Fruit fly (Drosophila melanogaster) whole organism, embryonic: ENCODE measurements around the gene nonC.

Experiments used
- Antp ChIP-seq: fragments of 200-800 bp; sonication (Bioruptor generic); optimal IDR thresholded peaks from 3 replicates; lab custom pipeline; 2016; ENCODE audit warnings: missing biosample characterization, missing genetic modification characterization
- CG10366 ChIP-seq: fragments of 200-800 bp; sonication (Bioruptor generic); IDR thresholded peaks from 2 replicates; pipeline ENCODE4 v1.3.6; 2022; ENCODE audit warnings: missing biosample characterization, missing genetic modification characterization
- CG1233 ChIP-seq: fragments of 200-800 bp; sonication (Bioruptor generic); optimal IDR thresholded peaks from 4 replicates; lab custom pipeline; 2018; ENCODE audit warnings: missing biosample characterization, mild to moderate bottlenecking, missing genetic modification characterization
- CG12659 ChIP-seq: fragments of 200-800 bp; sonication (Bioruptor generic); optimal IDR thresholded peaks from 3 replicates; lab custom pipeline; 2017; ENCODE audit warnings: mild to moderate bottlenecking, missing biosample characterization, missing genetic modification reagents, missing genetic modification characterization
- CG13287 ChIP-seq: fragments of 200-800 bp; sonication (Bioruptor generic); IDR thresholded peaks from 2 replicates; pipeline ENCODE4 v1.3.6; 2022; ENCODE audit warnings: missing biosample characterization, missing genetic modification characterization; ENCODE audit not compliant: partially characterized antibody
- CG15011 ChIP-seq: fragments of 200-800 bp; sonication (Bioruptor generic); optimal IDR thresholded peaks from 3 replicates; lab custom pipeline; 2018; ENCODE audit warnings: missing biosample characterization, mild to moderate bottlenecking, missing genetic modification characterization
- CG17802 ChIP-seq: fragments of 200-800 bp; sonication (Bioruptor generic); optimal IDR thresholded peaks from 2 replicates; lab custom pipeline; 2018; ENCODE audit warnings: missing biosample characterization, mild to moderate bottlenecking, missing genetic modification characterization, moderate library complexity
- CG1792 ChIP-seq: fragments of 200-800 bp; sonication (Bioruptor generic); optimal IDR thresholded peaks from 2 replicates; lab custom pipeline; 2016; ENCODE audit warnings: missing biosample characterization, missing genetic modification characterization
- CG18011 ChIP-seq: fragments of 200-800 bp; sonication (Bioruptor generic); optimal IDR thresholded peaks from 2 replicates; lab custom pipeline; 2017; ENCODE audit warnings: missing biosample characterization, missing genetic modification characterization, mild to moderate bottlenecking, moderate library complexity, missing genotype
- CG18476 ChIP-seq: fragments of 200-800 bp; sonication (Bioruptor generic); optimal IDR thresholded peaks from 2 replicates; lab custom pipeline; 2016; ENCODE audit warnings: missing biosample characterization, mild to moderate bottlenecking, missing genetic modification characterization
- CG2116 ChIP-seq: fragments of 200-800 bp; sonication (Bioruptor generic); optimal IDR thresholded peaks from 3 replicates; lab custom pipeline; 2018; ENCODE audit warnings: missing biosample characterization, mild to moderate bottlenecking, missing genetic modification characterization
- CG30020 ChIP-seq: fragments of 200-800 bp; optimal IDR thresholded peaks from 2 replicates; lab custom pipeline; 2019; ENCODE audit warnings: missing biosample characterization, mild to moderate bottlenecking, missing genetic modification characterization, moderate library complexity
- CG31441 ChIP-seq: fragments of 200-800 bp; sonication (Bioruptor generic); IDR thresholded peaks from 2 replicates; pipeline ENCODE4 v1.3.6; 2022; ENCODE audit warnings: missing biosample characterization, missing genetic modification characterization
- CG3281 ChIP-seq: fragments of 200-800 bp; sonication (Bioruptor generic); optimal IDR thresholded peaks from 3 replicates; lab custom pipeline; 2017; ENCODE audit warnings: missing biosample characterization, mild to moderate bottlenecking, missing genetic modification characterization
- CG4820 ChIP-seq: fragments of 200-800 bp; sonication (Bioruptor generic); optimal IDR thresholded peaks from 3 replicates; lab custom pipeline; 2016; ENCODE audit warnings: missing biosample characterization, missing genetic modification characterization
- CG5180 ChIP-seq: fragments of 200-800 bp; sonication (Bioruptor generic); optimal IDR thresholded peaks from 3 replicates; lab custom pipeline; 2017; ENCODE audit warnings: missing biosample characterization, missing genetic modification characterization, mild to moderate bottlenecking, moderate library complexity, missing genetic modification reagents
- CG7372 ChIP-seq: fragments of 200-800 bp; sonication (Bioruptor generic); IDR thresholded peaks from 2 replicates; pipeline ENCODE4 v1.3.6; 2022; ENCODE audit warnings: missing biosample characterization, missing genetic modification characterization
- CG9437 ChIP-seq: fragments of 200-800 bp; sonication (Bioruptor generic); optimal IDR thresholded peaks from 2 replicates; lab custom pipeline; 2018; ENCODE audit warnings: missing biosample characterization, mild to moderate bottlenecking, missing genetic modification characterization
- CG9817 ChIP-seq: fragments of 200-800 bp; sonication (Bioruptor generic); optimal IDR thresholded peaks from 2 replicates; lab custom pipeline; 2018; ENCODE audit warnings: missing biosample characterization, mild to moderate bottlenecking, missing genetic modification characterization, moderate library complexity
- Dbx ChIP-seq: fragments of 200-800 bp; sonication (Bioruptor generic); IDR thresholded peaks from 3 replicates; pipeline ENCODE4 v1.3.6; 2022; ENCODE audit warnings: missing biosample characterization, missing genetic modification characterization
- Drgx ChIP-seq: fragments of 200-800 bp; sonication (Bioruptor generic); IDR thresholded peaks from 2 replicates; pipeline ENCODE4 v1.3.6; 2022; ENCODE audit warnings: missing biosample characterization, missing genetic modification characterization
- Gsc ChIP-seq: fragments of 200-800 bp; sonication (Bioruptor generic); IDR thresholded peaks from 2 replicates; pipeline ENCODE4 v1.3.6; 2022; ENCODE audit warnings: missing biosample characterization, missing genetic modification characterization
- Hand ChIP-seq: fragments of 200-800 bp; sonication (Bioruptor generic); optimal IDR thresholded peaks from 2 replicates; lab custom pipeline; 2017; ENCODE audit warnings: mild to moderate bottlenecking, missing biosample characterization, missing genetic modification reagents, missing genetic modification characterization
- Hr51 ChIP-seq, 2 experiments: fragments of 200-800 bp; sonication (Bioruptor generic); optimal IDR thresholded peaks; 2 replicates in 1 of 2; 3 replicates in 1 of 2; lab custom pipeline; 2016 to 2018; ENCODE audit warnings: missing biosample characterization in 2 of 2, missing genetic modification characterization in 2 of 2, mild to moderate bottlenecking in 1 of 2, moderate library complexity in 1 of 2
- Hr78 ChIP-seq, 2 experiments: fragments of 200-800 bp in 1 of 2; fragments of >200 bp in 1 of 2; sonication (Bioruptor generic) in 1 of 2; optimal IDR thresholded peaks; 2 replicates each; lab custom pipeline; 2017 to 2019; ENCODE audit warnings: missing biosample characterization in 2 of 2, missing genetic modification characterization in 2 of 2, mild to moderate bottlenecking in 1 of 2, moderate library complexity in 1 of 2
- Jarid2 ChIP-seq: fragments of 200-800 bp; sonication (Bioruptor generic); optimal IDR thresholded peaks from 3 replicates; lab custom pipeline; 2017; ENCODE audit warnings: mild to moderate bottlenecking, missing biosample characterization, missing genetic modification reagents, missing genetic modification characterization
- NC2β ChIP-seq: fragments of 200-800 bp; sonication (Bioruptor generic); optimal IDR thresholded peaks from 2 replicates; lab custom pipeline; 2016; ENCODE audit warnings: missing biosample characterization, missing genetic modification characterization
- Oli ChIP-seq: fragments of 200-800 bp; sonication (Bioruptor generic); optimal IDR thresholded peaks from 2 replicates; lab custom pipeline; 2018; ENCODE audit warnings: missing biosample characterization, mild to moderate bottlenecking, missing genetic modification characterization, moderate library complexity
- Opbp ChIP-seq: fragments of 200-800 bp; sonication (Bioruptor generic); IDR thresholded peaks from 3 replicates; pipeline ENCODE4 v1.3.6; 2022; ENCODE audit warnings: missing biosample characterization, missing genetic modification characterization; ENCODE audit not compliant: partially characterized antibody
- Pdp1 ChIP-seq, 2 experiments: fragments of 200-800 bp; sonication (Bioruptor generic); optimal IDR thresholded peaks; 3 replicates each; lab custom pipeline; 2016; ENCODE audit warnings: missing biosample characterization in 2 of 2, missing genetic modification characterization in 2 of 2, mild to moderate bottlenecking in 1 of 2, moderate library complexity in 1 of 2
- Six4 ChIP-seq: fragments of 200-800 bp; sonication (Bioruptor generic); optimal IDR thresholded peaks from 2 replicates; lab custom pipeline; 2016; ENCODE audit warnings: missing biosample characterization, missing genetic modification characterization
- cato ChIP-seq: fragments of 200-800 bp; sonication (Bioruptor generic); optimal IDR thresholded peaks from 2 replicates; lab custom pipeline; 2016; ENCODE audit warnings: missing biosample characterization, missing genetic modification characterization, borderline replicate concordance
- disco-r ChIP-seq: fragments of 200-800 bp; sonication (Bioruptor generic); optimal IDR thresholded peaks from 2 replicates; lab custom pipeline; 2016; ENCODE audit warnings: missing biosample characterization, missing genetic modification characterization
- dm ChIP-seq: fragments of 200-800 bp; sonication (Bioruptor generic); optimal IDR thresholded peaks from 3 replicates; lab custom pipeline; 2016; ENCODE audit warnings: missing biosample characterization, missing genetic modification characterization
- fu2 ChIP-seq: fragments of 200-800 bp; sonication (Bioruptor generic); optimal IDR thresholded peaks from 2 replicates; lab custom pipeline; 2016; ENCODE audit warnings: missing biosample characterization, missing genetic modification characterization
- grau ChIP-seq: fragments of 200-800 bp; optimal IDR thresholded peaks from 3 replicates; lab custom pipeline; 2019; ENCODE audit warnings: missing biosample characterization, mild to moderate bottlenecking, missing genetic modification characterization, moderate library complexity
- gsb-n ChIP-seq: fragments of 200-800 bp; sonication (Bioruptor generic); optimal IDR thresholded peaks from 3 replicates; lab custom pipeline; 2018; ENCODE audit warnings: missing biosample characterization, mild to moderate bottlenecking, missing genetic modification characterization
- h ChIP-seq: fragments of >200 bp; optimal IDR thresholded peaks from 2 replicates; lab custom pipeline; 2017
- ham ChIP-seq: fragments of 200-800 bp; sonication (Bioruptor generic); IDR thresholded peaks from 2 replicates; pipeline ENCODE4 v1.3.6; 2022; ENCODE audit warnings: missing biosample characterization, missing genetic modification characterization
- hkb ChIP-seq, 2 experiments: fragments of 200-800 bp in 1 of 2; fragments of >200 bp in 1 of 2; sonication (Bioruptor generic) in 1 of 2; IDR thresholded peaks in 1 of 2; optimal IDR thresholded peaks in 1 of 2; 2 replicates each; pipeline versions ENCODE4 v1.3.6 to Lab custom; 2017 to 2022; ENCODE audit warnings: missing biosample characterization in 1 of 2, missing genetic modification characterization in 1 of 2
- jing ChIP-seq: fragments of 200-800 bp; sonication (Bioruptor generic); optimal IDR thresholded peaks from 2 replicates; lab custom pipeline; 2018; ENCODE audit warnings: missing biosample characterization, mild to moderate bottlenecking, missing genetic modification characterization
- lbe ChIP-seq: fragments of 200-800 bp; sonication (Bioruptor generic); optimal IDR thresholded peaks from 2 replicates; lab custom pipeline; 2016; ENCODE audit warnings: missing biosample characterization, mild to moderate bottlenecking, missing genetic modification characterization
- lilli ChIP-seq: fragments of 200-800 bp; sonication (Bioruptor generic); optimal IDR thresholded peaks from 3 replicates; lab custom pipeline; 2016; ENCODE audit warnings: missing biosample characterization, missing genetic modification characterization
- onecut ChIP-seq: fragments of 200-800 bp; sonication (Bioruptor generic); IDR thresholded peaks from 2 replicates; pipeline ENCODE4 v1.3.6; 2022; ENCODE audit warnings: missing biosample characterization, missing genetic modification characterization
- prd ChIP-seq, 3 experiments: fragments of >200 bp in 2 of 3; fragments of 200-800 bp in 1 of 3; sonication (Bioruptor generic) in 1 of 3; optimal IDR thresholded peaks in 2 of 3; IDR thresholded peaks in 1 of 3; 2 replicates in 2 of 3; 3 replicates in 1 of 3; pipeline versions ENCODE4 v1.3.6 to Lab custom; 2017 to 2022; ENCODE audit warnings: missing biosample characterization in 1 of 3, missing genetic modification characterization in 1 of 3
- scrt ChIP-seq: fragments of 200-800 bp; sonication (Bioruptor generic); optimal IDR thresholded peaks from 2 replicates; lab custom pipeline; 2018; ENCODE audit warnings: missing biosample characterization, mild to moderate bottlenecking, missing genetic modification characterization, moderate library complexity
- sd ChIP-seq: fragments of 200-800 bp; sonication (Bioruptor generic); optimal IDR thresholded peaks from 3 replicates; lab custom pipeline; 2018; ENCODE audit warnings: missing biosample characterization, mild to moderate bottlenecking, missing genetic modification characterization, moderate library complexity
- sim ChIP-seq: fragments of 200-800 bp; sonication (Bioruptor generic); IDR thresholded peaks from 2 replicates; pipeline ENCODE4 v1.3.6; 2022; ENCODE audit warnings: missing biosample characterization, missing genetic modification characterization
- sug ChIP-seq: fragments of 200-800 bp; optimal IDR thresholded peaks from 2 replicates; lab custom pipeline; 2019; ENCODE audit warnings: missing biosample characterization, mild to moderate bottlenecking, missing genetic modification characterization, moderate library complexity

nonC gene

dm6 chrX:6852574-6852973 is 28.3 kb downstream of the nonC start (continued):
- TF ChIP-seq Hr78 (GFP tag; optimal IDR thresholded peaks at IDR 0.05; lab: Kevin White, UChicago) (peak in 1 of 2 experiments; percentile 17), gsb-n (tag; lab: Kevin White, UChicago) (peak; percentile 71), CG3281 (GFP tag; lab: Kevin White, UChicago) (peak; percentile 91), Hand (peak; percentile 1), dm (GFP tag; lab: Kevin White, UChicago) (peak; percentile 86), CG12659 (peak; percentile 93), CG5180 (GFP tag; lab: Kevin White, UChicago) (peak; percentile 58), lbe (GFP tag; lab: Kevin White, UChicago) (peak; percentile 79), Antp (GFP tag; lab: Kevin White, UChicago) (peak; percentile 94), Opbp (GFP tag; lab: Robert Waterston, UW) (peak; percentile 60; the same call in 1 of the 3 replicates), onecut (GFP tag; lab: Robert Waterston, UW) (peak; percentile 83), Six4 (GFP tag; lab: Kevin White, UChicago) (peak; percentile 86), CG1792 (GFP tag; lab: Kevin White, UChicago) (peak; percentile 88), CG7372 (peak; percentile 85), CG31441 (GFP tag; lab: Robert Waterston, UW) (peak; percentile 83), Hr51 (GFP tag; optimal IDR thresholded peaks at IDR 0.05; lab: Kevin White, UChicago) (peak; percentile 85 to 92), CG2116 (GFP tag; lab: Kevin White, UChicago) (peak; percentile 90), CG17802 (tag; lab: Kevin White, UChicago) (peak; percentile 91), CG9817 (tag; lab: Kevin White, UChicago) (peak; percentile 95), CG9437 (peak; percentile 86), Dbx (peak; percentile 89), cato (GFP tag; lab: Kevin White, UChicago) (peak; percentile 81), sug (peak; percentile 94), CG10366 (peak; percentile 77), CG18476 (GFP tag; lab: Kevin White, UChicago) (peak; percentile 89), scrt (GFP tag; lab: Kevin White, UChicago) (peak; percentile 83), hkb (optimal IDR thresholded peaks at IDR 0.05; lab: Kevin White, UChicago) (no peak), hkb (GFP tag; IDR thresholded peaks at IDR 0.05; lab: Robert Waterston, UW) (peak; percentile 77), Drgx (GFP tag; lab: Robert Waterston, UW) (peak; percentile 87), lilli (GFP tag; lab: Kevin White, UChicago) (peak; percentile 96), jing (GFP tag; lab: Kevin White, UChicago) (peak; percentile 85), Jarid2 (GFP tag; lab: Kevin White, UChicago) (peak; percentile 54), disco-r (peak; percentile 73), NC2β (peak; percentile 87), sd (tag; lab: Kevin White, UChicago) (peak; percentile 78), CG4820 (GFP tag; lab: Kevin White, UChicago) (peak; percentile 89), Oli (tag; lab: Kevin White, UChicago) (peak; percentile 92), CG13287 (GFP tag; lab: Robert Waterston, UW) (peak; percentile 66), Pdp1 (GFP tag; optimal IDR thresholded peaks at IDR 0.05; lab: Kevin White, UChicago) (peak; percentile 89 to 93), grau (tag; lab: Kevin White, UChicago) (peak; percentile 93), CG30020 (peak; percentile 85), ham (GFP tag; lab: Robert Waterston, UW) (no peak), CG18011 (GFP tag; lab: Kevin White, UChicago) (peak; percentile 74), sim (peak; percentile 71), h (lab: Kevin White, UChicago) (no peak), fu2 (GFP tag; lab: Kevin White, UChicago) (peak; percentile 89), CG1233 (GFP tag; lab: Kevin White, UChicago) (peak; percentile 88), CG15011 (GFP tag; lab: Kevin White, UChicago) (peak; percentile 83), Gsc (GFP tag; lab: Robert Waterston, UW) (no peak), prd (optimal IDR thresholded peaks at IDR 0.05; lab: Kevin White, UChicago) (no peak), prd (GFP tag; IDR thresholded peaks at IDR 0.05; lab: Robert Waterston, UW) (peak; percentile 88)
